Fruit fly (Drosophila melanogaster) S2 (cell line): Measurements from ENCODE around the gene CG4953.

ENCODE experiments used
- CG8478 ChIP-seq: fragments of >200 bp; optimal IDR thresholded peaks from 2 replicates; lab custom pipeline; 2018
- CTCF ChIP-seq, 2 experiments: fragments of >200 bp; optimal IDR thresholded peaks; 2 replicates each; lab custom pipeline; 2018

DNA sequence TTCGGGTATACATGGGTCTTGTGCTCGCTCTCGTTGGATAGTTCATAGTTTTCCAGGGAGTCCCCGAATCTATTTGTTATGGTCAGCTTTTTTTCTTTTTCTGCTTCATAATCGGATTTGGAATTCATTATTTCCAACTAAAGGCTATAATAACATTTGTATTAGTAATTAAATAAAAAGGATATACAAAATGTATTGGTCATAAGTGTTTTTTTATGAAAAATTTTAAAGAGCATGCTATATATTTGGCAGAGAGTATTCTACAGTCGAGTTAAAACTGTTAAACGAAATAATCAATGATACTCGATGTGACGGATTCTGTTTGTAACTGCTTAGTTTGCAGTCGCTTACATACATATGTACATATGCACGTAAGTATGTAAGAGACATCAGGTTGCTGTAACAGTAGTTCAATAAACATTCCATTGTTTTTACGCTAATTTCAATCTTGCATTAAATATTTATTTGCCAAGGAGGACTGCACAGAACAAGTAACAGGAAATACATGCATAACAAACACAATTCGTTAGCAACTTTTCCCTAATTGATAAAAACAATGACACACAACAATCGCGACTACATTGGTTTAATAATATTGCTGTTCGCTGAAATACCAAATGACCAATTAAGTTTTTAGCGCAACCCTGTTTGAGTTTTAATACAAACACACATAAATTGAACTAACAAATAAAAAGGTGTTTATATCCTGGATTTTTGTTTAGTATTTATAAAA lies 32.7 kb downstream of the CG4953 start:
- TF ChIP-seq CG8478 (lab: Kevin White, UChicago) = no peak
- no peak for TF ChIP-seq CTCF (optimal IDR thresholded peaks at IDR 0.05; lab: Kevin White, UChicago)
